Fruit fly (Drosophila melanogaster) whole organism, embryonic: ENCODE data around the gene Snmp2.

Source experiments
- Adf1 ChIP-seq: fragments of 200-800 bp; sonication (Bioruptor generic); IDR thresholded peaks from 2 replicates; pipeline ENCODE4 v1.3.6; 2022; ENCODE audit warnings: missing biosample characterization, missing genetic modification characterization
- Atf3 ChIP-seq: fragments of 200-800 bp; sonication (Bioruptor generic); optimal IDR thresholded peaks from 3 replicates; lab custom pipeline; 2016; ENCODE audit warnings: missing biosample characterization, missing genetic modification characterization
- Bgb ChIP-seq: fragments of 200-800 bp; sonication (Bioruptor generic); IDR thresholded peaks from 2 replicates; pipeline ENCODE4 v1.3.6; 2022; ENCODE audit warnings: missing biosample characterization, missing genetic modification characterization; ENCODE audit not compliant: partially characterized antibody
- CG10209 ChIP-seq: fragments of 200-800 bp; sonication (Bioruptor generic); optimal IDR thresholded peaks from 3 replicates; lab custom pipeline; 2017; ENCODE audit warnings: missing biosample characterization, mild to moderate bottlenecking, missing genetic modification characterization, missing genetic modification reagents
- CG10267 ChIP-seq: fragments of 200-800 bp; sonication (Bioruptor generic); optimal IDR thresholded peaks from 2 replicates; lab custom pipeline; 2018; ENCODE audit warnings: missing biosample characterization, mild to moderate bottlenecking, missing genetic modification characterization, moderate library complexity
- CG10274 ChIP-seq: fragments of 200-800 bp; sonication (Bioruptor generic); optimal IDR thresholded peaks from 3 replicates; lab custom pipeline; 2017; ENCODE audit warnings: missing biosample characterization, mild to moderate bottlenecking, missing genetic modification characterization
- CG10462 ChIP-seq: fragments of 200-800 bp; sonication (Bioruptor generic); optimal IDR thresholded peaks from 2 replicates; lab custom pipeline; 2016; ENCODE audit warnings: missing biosample characterization, missing genetic modification characterization
- CG12104 ChIP-seq: fragments of 200-800 bp; sonication (Bioruptor generic); optimal IDR thresholded peaks from 3 replicates; lab custom pipeline; 2016; ENCODE audit warnings: missing biosample characterization, missing genetic modification characterization
- CG12299 ChIP-seq: fragments of 200-800 bp; sonication (Bioruptor generic); optimal IDR thresholded peaks from 2 replicates; lab custom pipeline; 2018; ENCODE audit warnings: missing biosample characterization, mild to moderate bottlenecking, missing genetic modification characterization
- CG13123 ChIP-seq: fragments of 200-800 bp; sonication (Bioruptor generic); optimal IDR thresholded peaks from 2 replicates; lab custom pipeline; 2016; ENCODE audit warnings: missing biosample characterization, missing genetic modification characterization
- CG1529 ChIP-seq: fragments of 200-800 bp; sonication (Bioruptor generic); optimal IDR thresholded peaks from 3 replicates; lab custom pipeline; 2018; ENCODE audit warnings: missing biosample characterization, missing genetic modification characterization
- CG16779 ChIP-seq: fragments of 200-800 bp; sonication (Bioruptor generic); IDR thresholded peaks from 2 replicates; pipeline ENCODE4 v1.3.6; 2022; ENCODE audit warnings: missing biosample characterization, missing genetic modification characterization
- CG16815 ChIP-seq: fragments of 200-800 bp; sonication (Bioruptor generic); optimal IDR thresholded peaks from 3 replicates; lab custom pipeline; 2017; ENCODE audit warnings: missing biosample characterization, mild to moderate bottlenecking, missing genetic modification characterization
- CG16863 ChIP-seq: fragments of 200-800 bp; sonication (Bioruptor generic); optimal IDR thresholded peaks from 3 replicates; lab custom pipeline; 2016; ENCODE audit warnings: missing biosample characterization, missing genetic modification characterization
- CG2875 ChIP-seq: fragments of 200-800 bp; sonication (Bioruptor generic); optimal IDR thresholded peaks from 2 replicates; lab custom pipeline; 2017; ENCODE audit warnings: missing biosample characterization, mild to moderate bottlenecking, missing genetic modification characterization, missing genetic modification reagents
- CG32772 ChIP-seq: fragments of 200-800 bp; sonication (Bioruptor generic); IDR thresholded peaks from 2 replicates; pipeline ENCODE4 v1.3.6; 2022; ENCODE audit warnings: missing biosample characterization, missing genetic modification characterization
- CG5180 ChIP-seq: fragments of 200-800 bp; sonication (Bioruptor generic); optimal IDR thresholded peaks from 3 replicates; lab custom pipeline; 2017; ENCODE audit warnings: missing biosample characterization, missing genetic modification characterization, mild to moderate bottlenecking, moderate library complexity, missing genetic modification reagents
- CG5953 ChIP-seq: fragments of 200-800 bp; sonication (Bioruptor generic); IDR thresholded peaks from 2 replicates; pipeline ENCODE4 v1.3.6; 2022; ENCODE audit warnings: missing biosample characterization, missing genetic modification characterization
- CG6654 ChIP-seq: fragments of 200-800 bp; sonication (Bioruptor generic); optimal IDR thresholded peaks from 2 replicates; lab custom pipeline; 2017; ENCODE audit warnings: missing biosample characterization, mild to moderate bottlenecking, missing genetic modification characterization
- CG7928 ChIP-seq: fragments of 200-800 bp; sonication (Bioruptor generic); optimal IDR thresholded peaks from 2 replicates; lab custom pipeline; 2017; ENCODE audit warnings: missing biosample characterization, mild to moderate bottlenecking, missing genetic modification characterization
- CG8089 ChIP-seq: fragments of 200-800 bp; sonication (Bioruptor generic); optimal IDR thresholded peaks from 3 replicates; lab custom pipeline; 2016; ENCODE audit warnings: missing biosample characterization, missing genetic modification characterization
- CG8290 ChIP-seq, 3 experiments: fragments of 200-800 bp; sonication (Bioruptor generic); optimal IDR thresholded peaks; 2 replicates each; lab custom pipeline; 2016 to 2019; ENCODE audit warnings: missing biosample characterization in 3 of 3, missing genetic modification characterization in 3 of 3, mild to moderate bottlenecking in 2 of 3, moderate library complexity in 1 of 3
- Camta ChIP-seq: fragments of 200-800 bp; sonication (Bioruptor generic); optimal IDR thresholded peaks from 2 replicates; lab custom pipeline; 2016; ENCODE audit warnings: missing biosample characterization, missing genetic modification characterization
- CrebB ChIP-seq: fragments of 200-800 bp; sonication (Bioruptor generic); optimal IDR thresholded peaks from 3 replicates; lab custom pipeline; 2018; ENCODE audit warnings: missing biosample characterization, mild to moderate bottlenecking, missing genetic modification characterization
- D ChIP-seq, 2 experiments: fragments of 200-800 bp in 1 of 2; fragments of >200 bp in 1 of 2; sonication (Bioruptor generic) in 1 of 2; optimal IDR thresholded peaks; 2 replicates in 1 of 2; 3 replicates in 1 of 2; lab custom pipeline; 2017; ENCODE audit warnings: mild to moderate bottlenecking in 1 of 2, missing biosample characterization in 1 of 2, missing genetic modification characterization in 1 of 2, missing genetic modification reagents in 1 of 2
- Doc3 ChIP-seq: fragments of 200-800 bp; sonication (Bioruptor generic); IDR thresholded peaks from 3 replicates; pipeline ENCODE4 v1.3.6; 2022; ENCODE audit warnings: missing biosample characterization, missing genetic modification characterization; ENCODE audit not compliant: partially characterized antibody
- Fer3 ChIP-seq: fragments of 200-800 bp; sonication (Bioruptor generic); optimal IDR thresholded peaks from 2 replicates; lab custom pipeline; 2018; ENCODE audit warnings: missing biosample characterization, mild to moderate bottlenecking, missing genetic modification characterization, moderate library complexity
- HHEX ChIP-seq: fragments of 200-800 bp; sonication (Bioruptor generic); optimal IDR thresholded peaks from 3 replicates; lab custom pipeline; 2017; ENCODE audit warnings: missing biosample characterization, mild to moderate bottlenecking, missing genetic modification characterization, missing genetic modification reagents
- Hand ChIP-seq: fragments of 200-800 bp; sonication (Bioruptor generic); optimal IDR thresholded peaks from 2 replicates; lab custom pipeline; 2017; ENCODE audit warnings: mild to moderate bottlenecking, missing biosample characterization, missing genetic modification reagents, missing genetic modification characterization
- Kr ChIP-seq: fragments of 200-800 bp; sonication (Bioruptor generic); optimal IDR thresholded peaks from 2 replicates; lab custom pipeline; 2017; ENCODE audit warnings: missing biosample characterization, mild to moderate bottlenecking, missing genetic modification characterization
- Lim3 ChIP-seq: fragments of 200-800 bp; sonication (Bioruptor generic); IDR thresholded peaks from 2 replicates; pipeline ENCODE4 v1.3.6; 2022; ENCODE audit warnings: missing biosample characterization, missing genetic modification characterization
- Lpt ChIP-seq: fragments of >200 bp; optimal IDR thresholded peaks from 2 replicates; lab custom pipeline; 2018; ENCODE audit warnings: missing biosample characterization, missing genetic modification characterization
- Med ChIP-seq: fragments of 200-800 bp; sonication (Bioruptor generic); peaks from one replicate; lab custom pipeline; 2016; ENCODE audit warnings: missing biosample characterization, missing genetic modification characterization, mild to moderate bottlenecking, inconsistent platforms, moderate library complexity
- NC2α ChIP-seq: fragments of 200-800 bp; sonication (Bioruptor generic); optimal IDR thresholded peaks from 2 replicates; lab custom pipeline; 2016; ENCODE audit warnings: missing biosample characterization, missing genetic modification characterization
- abd-A ChIP-seq: fragments of 200-800 bp; sonication (Bioruptor generic); optimal IDR thresholded peaks from 3 replicates; lab custom pipeline; 2019; ENCODE audit warnings: missing biosample characterization, mild to moderate bottlenecking, missing genetic modification characterization, moderate library complexity
- cad ChIP-seq: fragments of >200 bp; optimal IDR thresholded peaks from 2 replicates; lab custom pipeline; 2017; ENCODE audit warnings: missing biosample characterization, missing genetic modification characterization
- fd3F ChIP-seq: fragments of 200-800 bp; sonication (Bioruptor generic); optimal IDR thresholded peaks from 2 replicates; lab custom pipeline; 2018; ENCODE audit warnings: missing biosample characterization, mild to moderate bottlenecking, missing genetic modification characterization, moderate library complexity
- fd96Cb ChIP-seq: fragments of 200-800 bp; sonication (Bioruptor generic); optimal IDR thresholded peaks from 2 replicates; lab custom pipeline; 2018; ENCODE audit warnings: missing biosample characterization, mild to moderate bottlenecking, missing genetic modification characterization, moderate library complexity
- hbn ChIP-seq: fragments of 200-800 bp; sonication (Bioruptor generic); IDR thresholded peaks from 2 replicates; pipeline ENCODE4 v1.3.6; 2022; ENCODE audit warnings: missing biosample characterization, missing genetic modification characterization; ENCODE audit not compliant: partially characterized antibody
- knrl ChIP-seq: fragments of 200-800 bp; sonication (Bioruptor generic); IDR thresholded peaks from 3 replicates; pipeline ENCODE4 v1.3.6; 2022; ENCODE audit warnings: missing biosample characterization, missing genetic modification characterization; ENCODE audit not compliant: partially characterized antibody
- mld ChIP-seq: fragments of 200-800 bp; sonication (Bioruptor generic); IDR thresholded peaks from 3 replicates; pipeline ENCODE4 v1.3.6; 2022; ENCODE audit warnings: missing biosample characterization, missing genetic modification characterization; ENCODE audit not compliant: partially characterized antibody
- nom ChIP-seq: fragments of 200-800 bp; sonication (Bioruptor generic); optimal IDR thresholded peaks from 2 replicates; lab custom pipeline; 2017; ENCODE audit warnings: missing biosample characterization, missing genetic modification characterization, mild to moderate bottlenecking, moderate library complexity, missing genetic modification reagents
- pho ChIP-seq: fragments of 200-800 bp; sonication (Bioruptor generic); optimal IDR thresholded peaks from 2 replicates; lab custom pipeline; 2016; ENCODE audit warnings: missing biosample characterization, missing genetic modification characterization
- salm ChIP-seq: fragments of 200-800 bp; sonication (Bioruptor generic); optimal IDR thresholded peaks from 2 replicates; lab custom pipeline; 2018; ENCODE audit warnings: missing biosample characterization, mild to moderate bottlenecking, missing genetic modification characterization
- tgo ChIP-seq: fragments of 200-800 bp; sonication (Bioruptor generic); IDR thresholded peaks from 3 replicates; pipeline ENCODE4 v1.3.6; 2022; ENCODE audit warnings: missing biosample characterization, missing genetic modification characterization
- twi ChIP-seq: fragments of 200-800 bp; optimal IDR thresholded peaks from 2 replicates; lab custom pipeline; 2019; ENCODE audit warnings: missing biosample characterization, mild to moderate bottlenecking, missing genetic modification characterization, moderate library complexity
- zfh2 ChIP-seq: fragments of 200-800 bp; sonication (Bioruptor generic); optimal IDR thresholded peaks from 2 replicates; lab custom pipeline; 2016; ENCODE audit warnings: missing biosample characterization, missing genetic modification characterization

Snmp2 gene

dm6 chr3L:7718561-7719417 lies 24.1 kb downstream of the Snmp2 start, which contains the start of gene Mcad (continued):
- TF ChIP-seq NC2α (no peak), CG10462 (GFP tag; lab: Kevin White, UChicago) (peak; percentile 44), CrebB (tag; lab: Kevin White, UChicago) (peak; percentile 10), HHEX (GFP tag; lab: Kevin White, UChicago) (peak; percentile 97), CG12104 (GFP tag; lab: Kevin White, UChicago) (peak; percentile 95), CG32772 (GFP tag; lab: Robert Waterston, UW) (peak; percentile 75), Hand (GFP tag; lab: Kevin White, UChicago) (peak; percentile 54), CG10274 (peak; percentile 99), CG12299 (tag; lab: Kevin White, UChicago) (peak; percentile 72), cad (GFP tag; lab: Kevin White, UChicago) (no peak), CG16863 (GFP tag; lab: Kevin White, UChicago) (peak; percentile 42), Lpt (GFP tag; lab: Kevin White, UChicago) (no peak), Camta (GFP tag; lab: Kevin White, UChicago) (peak; percentile 57), CG10209 (GFP tag; lab: Kevin White, UChicago) (peak; percentile 88), Bgb (GFP tag; lab: Robert Waterston, UW) (no peak), CG13123 (peak; percentile 51), Doc3 (GFP tag; lab: Robert Waterston, UW) (no peak), CG16815 (GFP tag; lab: Kevin White, UChicago) (peak; percentile 74), CG8290 (GFP tag; optimal IDR thresholded peaks at IDR 0.05; lab: Kevin White, UChicago) (peak; percentile 41), CG8290 (tag; optimal IDR thresholded peaks at IDR 0.05; lab: Kevin White, UChicago) (peak in 1 of 2 experiments; percentile 57), CG6654 (peak; percentile 85), CG1529 (peak; percentile 50), Atf3 (GFP tag; lab: Kevin White, UChicago) (no peak), CG2875 (GFP tag; lab: Kevin White, UChicago) (peak; percentile 75), CG5180 (GFP tag; lab: Kevin White, UChicago) (peak; percentile 87), Med (GFP tag; lab: Kevin White, UChicago) (peak; percentile 93), twi (tag; lab: Kevin White, UChicago) (peak; percentile 34), Adf1 (GFP tag; lab: Robert Waterston, UW) (peak; percentile 75), pho (GFP tag; lab: Kevin White, UChicago) (peak; percentile 71), knrl (no peak), nom (peak; percentile 99), hbn (GFP tag; lab: Robert Waterston, UW) (no peak), abd-A (tag; lab: Kevin White, UChicago) (no peak), fd3F (GFP tag; lab: Kevin White, UChicago) (peak; percentile 64), D (optimal IDR thresholded peaks at IDR 0.05; lab: Kevin White, UChicago) (no peak), D (GFP tag; optimal IDR thresholded peaks at IDR 0.05; lab: Kevin White, UChicago) (peak; percentile 93), CG8089 (peak; percentile 14), tgo (peak; percentile 95), CG7928 (GFP tag; lab: Kevin White, UChicago) (peak; percentile 57), CG5953 (GFP tag; lab: Robert Waterston, UW) (peak; percentile 78), Lim3 (GFP tag; lab: Robert Waterston, UW) (peak; percentile 77), CG16779 (GFP tag; lab: Robert Waterston, UW) (no peak; the same call in 1 of the 2 replicates), salm (tag; lab: Kevin White, UChicago) (peak; percentile 70), zfh2 (GFP tag; lab: Kevin White, UChicago) (peak; percentile 52), mld (no peak), CG10267 (tag; lab: Kevin White, UChicago) (peak; percentile 90), fd96Cb (peak; percentile 96), Fer3 (tag; lab: Kevin White, UChicago) (peak; percentile 97), Kr (GFP tag; lab: Kevin White, UChicago) (no peak)
